Worm (Caenorhabditis elegans): ENCODE data around the gene C18D11.10.

Gene C18D11.10

ce11 chrIII:11830522-11831489 lies 23.3 kb downstream of the C18D11.10 start (continued):
- TF ChIP-seq bed-1 (GFP tag; IDR thresholded peaks at IDR 0.05) (peak; percentile 70; the same call in 1 of the 2 replicates), sptf-2 (GFP tag; optimal IDR thresholded peaks at IDR 0.05) (no peak), F37B4.10 (GFP tag; IDR thresholded peaks at IDR 0.05) (0 out of 2 replicates have a peak, but pooled peaks have one; percentile 61), egrh-3 (GFP tag; IDR thresholded peaks at IDR 0.05) (no peak; the same call in 1 of the 2 replicates), madf-8 (GFP tag; conservative IDR thresholded peaks at IDR 0.05) (no peak; the same call in 1 of the 2 replicates), mcd-1 (GFP tag; IDR thresholded peaks at IDR 0.05) (0 out of 2 replicates have a peak, but pooled peaks have one; percentile 36), Y79H2A.3 (GFP tag; conservative IDR thresholded peaks at IDR 0.05) (no peak; the same call in 1 of the 2 replicates), Y56A3A.18 (GFP tag; IDR thresholded peaks at IDR 0.05) (peak; percentile 25; the same call in 1 of the 2 replicates), pbrm-1 (GFP tag; IDR thresholded peaks at IDR 0.05) (no peak), somi-1 (GFP tag; optimal IDR thresholded peaks at IDR 0.05) (no peak), lsy-27 (tag; optimal IDR thresholded peaks at IDR 0.05; ENCODE audit: borderline replicate concordance, insufficient read depth) (no peak), hlh-12 (tag; optimal IDR thresholded peaks at IDR 0.05) (no peak), ccch-3 (GFP tag; optimal IDR thresholded peaks at IDR 0.05) (no peak), T26A5.8 (tag; optimal IDR thresholded peaks at IDR 0.05) (peak; percentile 26), akir-1 (GFP tag; optimal IDR thresholded peaks at IDR 0.05) (peak; percentile 55), ceh-58 (GFP tag; IDR thresholded peaks at IDR 0.05) (no peak), Y53F4B.3 (GFP tag; IDR thresholded peaks at IDR 0.05) (no peak), lsl-1 (GFP tag; optimal IDR thresholded peaks at IDR 0.05) (peak; percentile 42), hmg-20 (GFP tag; IDR thresholded peaks at IDR 0.05) (peak; percentile 39; the same call in 1 of the 2 replicates), hsf-1 (GFP tag; IDR thresholded peaks at IDR 0.05) (no peak), dpff-1 (tag; optimal IDR thresholded peaks at IDR 0.05) (peak; percentile 64), ztf-22 (GFP tag; optimal IDR thresholded peaks at IDR 0.05) (no peak), mxl-1 (tag; optimal IDR thresholded peaks at IDR 0.05) (no peak), Y53G8AR.9 (GFP tag; conservative IDR thresholded peaks at IDR 0.05) (peak; percentile 78), ZK185.1 (tag; optimal IDR thresholded peaks at IDR 0.05; ENCODE audit: poor library complexity, severe bottlenecking) (peak; percentile 39), snpc-1.1 (tag; optimal IDR thresholded peaks at IDR 0.05; ENCODE audit: insufficient read depth) (peak; percentile 60), C06A6.2 (GFP tag; conservative IDR thresholded peaks at IDR 0.05) (peak; percentile 53; the same call in 1 of the 2 replicates), let-526 (GFP tag; IDR thresholded peaks at IDR 0.05) (no peak), chd-7 (tag; optimal IDR thresholded peaks at IDR 0.05) (peak; percentile 75), bed-2 (GFP tag; IDR thresholded peaks at IDR 0.05) (no peak), rec-8 (tag; optimal IDR thresholded peaks at IDR 0.05) (peak in 1 of 2 experiments; percentile 44), K11D2.4 (GFP tag; IDR thresholded peaks at IDR 0.05) (peak; percentile 79; the same call in 1 of the 2 replicates), F23B12.7 (tag; optimal IDR thresholded peaks at IDR 0.05; ENCODE audit: insufficient read depth) (peak; percentile 25), nhr-90 (tag; optimal IDR thresholded peaks at IDR 0.05) (no peak), snpc-3.4 (tag; optimal IDR thresholded peaks at IDR 0.05) (peak; percentile 55), hmg-1.2 (GFP tag; IDR thresholded peaks at IDR 0.05) (peak; percentile 33), ceh-79 (tag; optimal IDR thresholded peaks at IDR 0.05) (peak; percentile 17), sdz-38 (tag; optimal IDR thresholded peaks at IDR 0.05) (no peak), B0035.1 (tag; optimal IDR thresholded peaks at IDR 0.05) (peak; percentile 79), zim-3 (tag; optimal IDR thresholded peaks at IDR 0.05) (peak; percentile 62), fkh-3 (tag; optimal IDR thresholded peaks at IDR 0.05) (peak; percentile 23), attf-5 (GFP tag; optimal IDR thresholded peaks at IDR 0.05) (no peak), zfh-2 (GFP tag; conservative IDR thresholded peaks at IDR 0.05) (peak; percentile 46), hlh-26 (GFP tag; conservative IDR thresholded peaks at IDR 0.05) (no peak), tbx-9 (tag; optimal IDR thresholded peaks at IDR 0.05; ENCODE audit: borderline replicate concordance) (no peak)
